Worm (Caenorhabditis elegans) whole organism, L3 larva: ENCODE data around the gene R10E4.9.

Experiments
- R02D3.7 ChIP-seq: fragments of 150-350 bp; optimal IDR thresholded peaks from 2 replicates; lab custom pipeline; 2014; ENCODE audit warnings: missing biosample characterization, missing genetic modification characterization
- ZK546.5 ChIP-seq: sonication (generic microtip); optimal IDR thresholded peaks from 2 replicates; lab custom pipeline; 2017; ENCODE audit warnings: missing biosample characterization, missing genetic modification characterization
- ama-1 ChIP-seq: fragments of 150-350 bp; optimal IDR thresholded peaks from 2 replicates; lab custom pipeline; 2018
- ceh-16 ChIP-seq: sonication (generic microtip); optimal IDR thresholded peaks from 2 replicates; lab custom pipeline; 2017; ENCODE audit warnings: missing biosample characterization, missing genetic modification characterization
- ceh-28 ChIP-seq: fragments of 150-350 bp; optimal IDR thresholded peaks from 2 replicates; lab custom pipeline; 2014; ENCODE audit warnings: missing biosample characterization, missing genetic modification reagents, missing genetic modification characterization
- ceh-9 ChIP-seq: sonication (generic microtip); optimal IDR thresholded peaks from 2 replicates; lab custom pipeline; 2018; ENCODE audit warnings: missing biosample characterization, missing genetic modification characterization
- egl-5 ChIP-seq: fragments of 150-350 bp; optimal IDR thresholded peaks from 2 replicates; lab custom pipeline; 2017; ENCODE audit warnings: missing biosample characterization, missing genetic modification reagents, missing genetic modification characterization, inconsistent platforms
- elt-3 ChIP-seq, 3 experiments: fragments of 150-350 bp in 1 of 3; sonication (generic microtip) in 2 of 3; optimal IDR thresholded peaks; 2 replicates in 2 of 3; 4 replicates in 1 of 3; lab custom pipeline; 2014 to 2017; ENCODE audit warnings: missing biosample characterization in 3 of 3, missing genetic modification characterization in 3 of 3
- eor-1 ChIP-seq, 2 experiments: fragments of 150-350 bp; optimal IDR thresholded peaks; 2 replicates each; lab custom pipeline; 2014 to 2018; ENCODE audit warnings: missing biosample characterization in 2 of 2, missing genetic modification characterization in 2 of 2
- fkh-10 ChIP-seq: sonication (generic microtip); optimal IDR thresholded peaks from 2 replicates; lab custom pipeline; 2017; ENCODE audit warnings: missing biosample characterization, missing genetic modification reagents, missing genetic modification characterization
- fkh-2 ChIP-seq: fragments of 150-350 bp; optimal IDR thresholded peaks from 2 replicates; lab custom pipeline; 2014; ENCODE audit warnings: missing biosample characterization, missing genetic modification reagents, missing genetic modification characterization
- hmg-11 ChIP-seq: sonication (generic microtip); optimal IDR thresholded peaks from 2 replicates; lab custom pipeline; 2016; ENCODE audit warnings: missing genetic modification characterization, missing compliant biosample characterization
- lin-15B ChIP-seq: fragments of 150-350 bp; optimal IDR thresholded peaks from 2 replicates; lab custom pipeline; 2014; ENCODE audit warnings: missing biosample characterization, missing genetic modification characterization
- lin-39 ChIP-seq: fragments of 150-350 bp; optimal IDR thresholded peaks from 2 replicates; lab custom pipeline; 2018; ENCODE audit warnings: missing biosample characterization, missing genetic modification reagents, missing genetic modification characterization
- lsy-12 ChIP-seq: sonication (generic microtip); optimal IDR thresholded peaks from 2 replicates; lab custom pipeline; 2016; ENCODE audit warnings: mild to moderate bottlenecking, missing genetic modification characterization, missing compliant biosample characterization
- mdl-1 ChIP-seq: fragments of 150-350 bp; optimal IDR thresholded peaks from 2 replicates; lab custom pipeline; 2014; ENCODE audit warnings: missing biosample characterization, missing genetic modification characterization
- mml-1 ChIP-seq: fragments of 150-350 bp; sonication (generic microtip); optimal IDR thresholded peaks from 3 replicates; lab custom pipeline; 2014; ENCODE audit warnings: missing biosample characterization, missing genetic modification characterization
- nfya-1 ChIP-seq: sonication (generic microtip); optimal IDR thresholded peaks from 2 replicates; lab custom pipeline; 2017; ENCODE audit warnings: missing genetic modification characterization, mild to moderate bottlenecking, missing compliant biosample characterization, antibody characterized with exemption, moderate library complexity; ENCODE audit not compliant: insufficient read depth
- nhr-12 ChIP-seq: fragments of 150-350 bp; optimal IDR thresholded peaks from 2 replicates; lab custom pipeline; 2014; ENCODE audit warnings: missing biosample characterization, missing genetic modification characterization
- nhr-237 ChIP-seq: fragments of 150-350 bp; optimal IDR thresholded peaks from 2 replicates; lab custom pipeline; 2014; ENCODE audit warnings: missing biosample characterization, missing genetic modification characterization
- nhr-25 ChIP-seq: sonication (generic microtip); optimal IDR thresholded peaks from 2 replicates; lab custom pipeline; 2017; ENCODE audit warnings: missing biosample characterization, missing genetic modification characterization
- nhr-28 ChIP-seq: fragments of 150-350 bp; optimal IDR thresholded peaks from 2 replicates; lab custom pipeline; 2014; ENCODE audit warnings: missing biosample characterization, missing genetic modification characterization
- nhr-76 ChIP-seq: fragments of 150-350 bp; sonication (generic microtip); optimal IDR thresholded peaks from 5 replicates; lab custom pipeline; 2014; ENCODE audit warnings: missing biosample characterization, missing genetic modification characterization
- nhr-77 ChIP-seq: fragments of 150-350 bp; optimal IDR thresholded peaks from 2 replicates; lab custom pipeline; 2014; ENCODE audit warnings: missing biosample characterization, missing genetic modification characterization
- pqm-1 ChIP-seq: fragments of 150-350 bp; optimal IDR thresholded peaks from 2 replicates; lab custom pipeline; 2017; ENCODE audit warnings: missing biosample characterization, missing genetic modification characterization, inconsistent platforms
- sea-2 ChIP-seq: fragments of 150-350 bp; sonication (generic microtip); optimal IDR thresholded peaks from 4 replicates; lab custom pipeline; 2014; ENCODE audit warnings: missing biosample characterization, missing genetic modification reagents, missing genetic modification characterization
- snpc-4 ChIP-seq: fragments of 150-350 bp; optimal IDR thresholded peaks from 2 replicates; lab custom pipeline; 2014; ENCODE audit warnings: missing biosample characterization, missing genetic modification characterization
- tbx-2 ChIP-seq: sonication (generic microtip); optimal IDR thresholded peaks from 2 replicates; lab custom pipeline; 2016; ENCODE audit warnings: mild to moderate bottlenecking, missing genetic modification characterization, missing compliant biosample characterization
- unc-39 ChIP-seq: sonication (generic microtip); optimal IDR thresholded peaks from 4 replicates; lab custom pipeline; 2017; ENCODE audit warnings: missing biosample characterization, missing genetic modification characterization
- zag-1 ChIP-seq: fragments of 150-350 bp; optimal IDR thresholded peaks from 2 replicates; lab custom pipeline; 2014; ENCODE audit warnings: missing biosample characterization, missing genetic modification characterization
- ztf-11 ChIP-seq: fragments of 150-350 bp; optimal IDR thresholded peaks from 2 replicates; lab custom pipeline; 2014; ENCODE audit warnings: missing biosample characterization, missing genetic modification characterization
- ztf-4 ChIP-seq: fragments of 150-350 bp; optimal IDR thresholded peaks from 2 replicates; lab custom pipeline; 2014; ENCODE audit warnings: missing biosample characterization, missing genetic modification characterization

The R10E4.9 gene

DNA sequence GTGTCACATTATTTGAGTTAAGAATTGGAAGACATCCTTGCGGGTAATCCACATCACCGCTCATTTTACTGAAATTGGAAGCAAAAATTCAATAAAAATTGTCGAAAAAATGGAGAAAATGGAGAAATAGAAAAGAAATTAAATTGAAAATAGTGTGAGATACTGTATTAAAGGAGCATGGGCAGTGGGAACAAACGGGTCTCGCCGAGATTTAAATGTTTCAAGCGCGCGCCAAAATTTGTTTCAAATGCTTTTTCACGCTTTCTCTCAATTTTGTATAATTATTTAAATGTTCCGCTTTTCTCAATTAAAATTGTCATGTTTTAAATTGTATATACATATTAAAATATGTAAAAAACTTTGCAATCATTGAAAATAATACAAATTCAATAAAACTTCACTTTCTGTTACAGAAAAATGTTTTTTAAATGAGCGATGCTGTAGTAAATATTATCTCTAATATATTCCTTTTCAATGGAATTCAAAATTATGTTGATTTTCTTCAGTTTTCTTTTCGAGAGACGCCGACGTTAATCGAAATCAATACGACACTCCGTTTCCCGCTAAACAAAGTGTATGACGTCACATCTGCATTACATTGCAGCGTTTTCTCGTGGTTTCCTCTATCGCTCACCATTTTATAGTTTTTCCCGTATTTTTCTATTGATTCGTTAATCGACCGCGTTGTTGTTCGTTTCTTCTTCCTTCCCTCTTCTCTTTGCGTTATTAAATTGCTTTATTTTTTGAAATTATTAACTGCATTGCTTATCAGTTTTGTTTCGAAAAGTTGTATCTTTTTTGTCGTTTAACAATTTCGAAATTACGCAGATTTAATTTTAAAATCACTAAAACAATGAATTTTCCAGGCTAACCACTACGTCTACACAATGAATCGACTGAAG is 11.1 kb upstream of the R10E4.9 start, which contains the start of the genes evl-14 and dcn-1 (continued):
- TF ChIP-seq mml-1 (tag; lab: Kevin White, UChicago) (no peak), nhr-237 (tag; lab: Kevin White, UChicago) (no peak), elt-3 (tag; optimal IDR thresholded peaks at IDR 0.05; lab: Kevin White, UChicago) (no peak), R02D3.7 (tag; lab: Kevin White, UChicago) (no peak), ama-1 (no peak), tbx-2 (tag; lab: Kevin White, UChicago) (no peak), ceh-16 (tag; lab: Kevin White, UChicago) (no peak), nhr-28 (tag; lab: Kevin White, UChicago) (no peak)

DNA sequence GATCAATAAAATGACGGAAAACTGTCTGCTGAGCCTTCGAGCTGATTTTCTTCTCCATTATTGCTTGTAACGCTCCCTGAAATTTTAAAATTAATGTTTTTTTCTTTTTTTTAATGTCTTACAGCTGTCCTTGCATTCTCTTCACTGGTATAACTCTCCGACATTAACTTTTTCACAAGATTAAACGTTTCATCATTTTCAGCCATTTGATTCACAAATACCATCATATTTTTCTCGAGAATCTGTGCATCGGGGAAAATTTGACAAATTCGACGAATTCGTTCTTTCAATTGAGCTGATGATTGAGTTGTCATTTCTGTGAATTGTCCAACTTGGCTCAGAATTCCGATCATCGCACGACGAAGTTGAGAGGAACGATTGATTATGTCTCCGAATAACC is 7.1 kb upstream of the R10E4.9 start:
- TF ChIP-seq ama-1 = no peak
- no peak for TF ChIP-seq lin-39
- TF ChIP-seq eor-1 (tag; optimal IDR thresholded peaks at IDR 0.05; lab: Kevin White, UChicago) = no peak
- no peak for TF ChIP-seq lsy-12 (tag; lab: Kevin White, UChicago)
- TF ChIP-seq ceh-9 = no peak
- no peak for TF ChIP-seq unc-39 (tag; lab: Kevin White, UChicago)
- no peak for TF ChIP-seq nhr-25 (tag; lab: Kevin White, UChicago)
- TF ChIP-seq mdl-1 = no peak
- no peak for TF ChIP-seq nhr-12 (tag; lab: Kevin White, UChicago)
- no peak for TF ChIP-seq egl-5
- no peak for TF ChIP-seq nhr-77 (tag; lab: Kevin White, UChicago)
- TF ChIP-seq nfya-1 (tag; lab: Kevin White, UChicago) = no peak
- TF ChIP-seq sea-2 = no peak

DNA sequence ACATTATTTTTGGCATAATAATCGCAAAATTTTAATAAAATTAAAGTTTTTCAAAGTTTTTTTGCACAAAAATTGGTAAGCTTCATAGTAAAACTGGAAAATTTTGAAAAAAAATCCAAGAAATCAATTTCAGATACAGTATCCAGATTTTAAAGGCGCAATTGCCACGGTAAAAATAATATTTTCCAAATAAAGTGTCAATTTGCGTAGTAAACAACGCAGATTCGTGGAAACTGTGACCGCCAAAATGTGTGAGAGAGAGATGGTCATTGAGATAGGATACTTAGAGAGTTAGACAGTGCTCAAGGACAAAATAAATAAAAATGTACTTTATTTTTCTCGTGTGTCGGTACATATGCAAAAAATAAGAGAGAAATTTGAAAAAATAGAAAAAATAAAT is 587 bp upstream of the R10E4.9 start:
- no peak for TF ChIP-seq ceh-28 (tag; lab: Kevin White, UChicago)
- TF ChIP-seq egl-5 = no peak
- peak; percentile 47 for TF ChIP-seq nhr-25 (tag; lab: Kevin White, UChicago)
- no peak for TF ChIP-seq pqm-1

DNA sequence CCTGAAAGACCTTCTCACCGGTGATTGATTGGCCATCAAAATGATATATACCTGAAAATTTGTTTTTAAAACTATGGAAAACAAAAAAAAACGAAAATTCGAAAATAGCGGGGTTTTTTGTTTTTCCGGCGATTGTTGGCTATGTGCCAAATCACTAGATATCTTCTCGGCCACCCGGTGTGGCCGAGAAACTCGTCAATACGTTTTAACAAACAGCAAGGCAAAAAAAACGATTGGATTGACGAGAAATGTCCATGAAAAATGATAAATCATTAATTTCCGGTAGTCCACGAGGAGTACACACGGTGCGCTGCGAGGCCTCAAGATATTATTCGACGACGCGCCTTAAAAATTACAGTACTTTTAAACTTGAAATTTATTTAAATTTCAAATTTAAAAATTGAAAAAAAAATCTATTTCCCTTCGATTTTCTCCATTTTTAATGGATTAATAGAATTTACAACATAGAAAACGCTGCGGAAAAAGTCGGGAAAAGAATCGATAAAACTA is 1.1 kb downstream of the R10E4.9 start, which contains the start of gene R10E4.11:
Gene R10E4.11 (minus strand): TSS at position 51 of the 510 bp plus-strand sequence.
- TF ChIP-seq hmg-11 (peak; percentile 12), lin-15B (tag; lab: Kevin White, UChicago) (no peak)
- TF ChIP-seq, all 47 proteins: peak for 1

DNA sequence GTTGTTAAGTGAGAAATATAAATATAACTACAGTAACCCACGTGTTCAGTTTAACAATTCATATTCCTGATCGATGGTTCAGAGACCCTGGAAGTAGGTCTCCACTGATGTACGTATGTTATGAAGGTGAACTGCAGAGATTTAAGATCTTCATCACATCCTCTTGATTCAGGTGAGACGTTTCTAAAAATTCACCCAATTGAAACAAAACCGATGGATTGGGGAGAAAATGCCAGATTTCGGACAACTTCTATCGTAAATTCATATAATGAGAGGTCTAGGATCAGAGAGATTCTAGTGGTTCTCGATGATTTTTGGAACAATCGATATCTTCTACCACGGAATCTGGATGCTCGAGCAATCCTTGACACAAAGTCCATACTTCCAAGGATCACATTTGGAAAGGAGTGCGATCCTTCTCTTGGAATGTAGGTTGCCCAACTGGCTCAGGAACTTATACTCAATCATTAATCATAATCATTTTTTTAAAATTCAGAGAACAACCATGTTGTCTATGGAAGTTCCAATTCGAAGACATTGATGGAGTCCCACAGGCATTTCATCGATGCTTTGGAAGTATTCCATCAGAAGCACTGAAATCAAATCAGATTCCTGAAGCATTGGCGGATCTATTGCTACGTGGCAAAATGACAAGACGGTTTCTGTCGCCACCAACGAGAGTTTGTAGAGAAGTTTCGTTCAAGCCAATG is 7.9 kb downstream of the R10E4.9 start, which contains the start of the genes nth-1 and R10E4.7:
Gene nth-1 (minus strand): TSS at position 101 of the 710 bp plus-strand sequence.
Gene R10E4.7 (plus strand): TSS at position 660 of the 710 bp plus-strand sequence.
- TF ChIP-seq eor-1 (tag; optimal IDR thresholded peaks at IDR 0.05; lab: Kevin White, UChicago) (no peak), zag-1 (no peak), lin-15B (tag; lab: Kevin White, UChicago) (no peak), fkh-2 (no peak), R02D3.7 (tag; lab: Kevin White, UChicago) (no peak), ZK546.5 (tag; lab: Kevin White, UChicago) (no peak), unc-39 (tag; lab: Kevin White, UChicago) (no peak), nhr-237 (tag; lab: Kevin White, UChicago) (no peak), pqm-1 (no peak), nhr-12 (tag; lab: Kevin White, UChicago) (no peak), ztf-4 (no peak), fkh-10 (GFP tag; lab: Kevin White, UChicago) (no peak), nhr-76 (no peak), lsy-12 (tag; lab: Kevin White, UChicago) (no peak), snpc-4 (tag; lab: Kevin White, UChicago) (no peak), egl-5 (no peak), mdl-1 (no peak), nfya-1 (tag; lab: Kevin White, UChicago) (no peak), ztf-11 (no peak)
